Fruit fly (Drosophila melanogaster): ENCODE data around the gene CG12213.

DNA sequence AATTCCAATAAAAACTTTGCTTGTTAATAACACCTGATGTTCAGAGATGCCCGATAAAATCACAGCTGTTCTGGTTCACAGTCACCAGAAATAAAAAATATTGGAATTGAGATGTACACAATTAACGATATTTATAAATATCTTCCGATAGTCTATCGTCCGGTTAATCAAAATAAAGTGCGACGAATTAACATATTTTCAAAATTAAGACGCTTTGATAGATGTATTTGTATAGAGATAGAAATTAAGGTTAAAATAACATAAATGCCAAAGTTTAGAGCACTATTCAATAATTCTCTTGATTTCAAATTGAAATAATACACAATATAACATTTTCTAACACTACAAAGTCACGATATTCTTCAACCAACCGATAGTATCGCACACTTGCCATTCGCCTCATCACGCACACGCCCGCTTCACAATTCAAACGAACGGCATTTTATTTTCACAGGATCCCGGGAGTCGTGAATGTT is 4.7 kb downstream of the CG12213 start, which contains the start of the genes CG3281 and aurA:
- no peak for TF ChIP-seq CTCF (optimal IDR thresholded peaks at IDR 0.05)
- no peak for TF ChIP-seq CG8478 (optimal IDR thresholded peaks at IDR 0.05)

All from S2 (cell line).